Fruit fly (Drosophila melanogaster): ENCODE measurements around the gene inaE.

DNA sequence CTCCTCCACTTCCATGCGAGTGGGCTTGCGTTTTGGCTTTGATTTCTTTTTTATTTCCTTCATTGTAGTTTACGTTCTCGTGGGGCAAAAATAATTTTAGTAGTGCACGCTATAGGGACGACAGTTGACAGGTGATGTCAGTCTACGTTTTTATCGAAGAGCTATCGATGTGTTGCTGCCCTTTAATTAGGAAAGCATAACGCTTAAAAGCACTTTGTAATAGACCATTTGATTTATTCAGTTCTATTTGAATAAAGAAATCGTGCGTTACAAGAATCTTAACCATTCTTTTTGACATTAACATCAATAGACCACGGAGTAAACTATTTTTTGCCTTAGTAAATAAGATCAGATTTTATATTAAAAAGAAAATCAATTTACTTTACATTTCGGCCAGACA, 7.5 kb downstream of the inaE start, which contains the start of gene CG10993:
- no peak for TF ChIP-seq CG7101 (tag; optimal IDR thresholded peaks at IDR 0.05)
- no peak for TF ChIP-seq CG33017 (tag; optimal IDR thresholded peaks at IDR 0.05)
- TF ChIP-seq cnc (optimal IDR thresholded peaks at IDR 0.05): no peak
- TF ChIP-seq Hr96 (GFP tag; optimal IDR thresholded peaks at IDR 0.05): no peak
- no peak for TF ChIP-seq Clk (GFP tag; optimal IDR thresholded peaks at IDR 0.05)
- no peak for TF ChIP-seq bab1 (GFP tag; optimal IDR thresholded peaks at IDR 0.05)
- no peak for TF ChIP-seq CG14711 (tag; optimal IDR thresholded peaks at IDR 0.05)
- TF ChIP-seq ovo (GFP tag; optimal IDR thresholded peaks at IDR 0.05): no peak
- no peak for TF ChIP-seq CG12768 (GFP tag; optimal IDR thresholded peaks at IDR 0.05)
- TF ChIP-seq pad (GFP tag; optimal IDR thresholded peaks at IDR 0.05): no peak
- TF ChIP-seq Crg-1 (GFP tag; optimal IDR thresholded peaks at IDR 0.05): no peak

All from whole organism, adult.